Fruit fly (Drosophila melanogaster) whole organism, embryonic: ENCODE data around the gene CG17105.

ENCODE experiments used
- BtbVII ChIP-seq: fragments of 200-800 bp; sonication (Bioruptor generic); optimal IDR thresholded peaks from 3 replicates; lab custom pipeline; 2017; ENCODE audit warnings: missing biosample characterization, mild to moderate bottlenecking, missing genetic modification characterization
- Bteb2 ChIP-seq: fragments of 200-800 bp; sonication (Bioruptor generic); optimal IDR thresholded peaks from 2 replicates; lab custom pipeline; 2016; ENCODE audit warnings: missing biosample characterization, missing genetic modification characterization
- C15 ChIP-seq: fragments of 200-800 bp; sonication (Bioruptor generic); IDR thresholded peaks from 3 replicates; pipeline ENCODE4 v1.3.6; 2022; ENCODE audit warnings: missing biosample characterization, missing genetic modification characterization
- CG10209 ChIP-seq: fragments of 200-800 bp; sonication (Bioruptor generic); optimal IDR thresholded peaks from 3 replicates; lab custom pipeline; 2017; ENCODE audit warnings: missing biosample characterization, mild to moderate bottlenecking, missing genetic modification characterization, missing genetic modification reagents
- CG10366 ChIP-seq: fragments of 200-800 bp; sonication (Bioruptor generic); IDR thresholded peaks from 2 replicates; pipeline ENCODE4 v1.3.6; 2022; ENCODE audit warnings: missing biosample characterization, missing genetic modification characterization
- CG11723 ChIP-seq: fragments of 200-800 bp; sonication (Bioruptor generic); optimal IDR thresholded peaks from 2 replicates; lab custom pipeline; 2017; ENCODE audit warnings: missing biosample characterization, mild to moderate bottlenecking, missing genetic modification characterization
- CG12942 ChIP-seq: fragments of 200-800 bp; sonication (Bioruptor generic); optimal IDR thresholded peaks from 3 replicates; lab custom pipeline; 2016; ENCODE audit warnings: missing biosample characterization, missing genetic modification characterization
- CG13775 ChIP-seq: fragments of 200-800 bp; sonication (Bioruptor generic); optimal IDR thresholded peaks from 3 replicates; lab custom pipeline; 2017; ENCODE audit warnings: missing biosample characterization, mild to moderate bottlenecking, missing genetic modification characterization
- CG14014 ChIP-seq: fragments of 200-800 bp; sonication (Bioruptor generic); IDR thresholded peaks from 2 replicates; pipeline ENCODE4 v1.3.6; 2022; ENCODE audit warnings: missing biosample characterization, missing genetic modification characterization
- CG14050 ChIP-seq: fragments of 200-800 bp; sonication (Bioruptor generic); IDR thresholded peaks from 3 replicates; pipeline ENCODE4 v1.3.6; 2022; ENCODE audit warnings: missing biosample characterization, missing genetic modification characterization
- CG14441 ChIP-seq: fragments of 200-800 bp; sonication (Bioruptor generic); IDR thresholded peaks from 2 replicates; pipeline ENCODE4 v1.3.6; 2022; ENCODE audit warnings: missing biosample characterization, missing genetic modification characterization
- CG15269 ChIP-seq: fragments of 200-800 bp; sonication (Bioruptor generic); optimal IDR thresholded peaks from 2 replicates; lab custom pipeline; 2018; ENCODE audit warnings: missing biosample characterization, mild to moderate bottlenecking, missing genetic modification characterization, moderate library complexity
- CG15514 ChIP-seq: fragments of 200-800 bp; sonication (Bioruptor generic); optimal IDR thresholded peaks from 3 replicates; lab custom pipeline; 2017; ENCODE audit warnings: missing biosample characterization, missing genetic modification characterization, mild to moderate bottlenecking, moderate library complexity, missing genetic modification reagents
- CG16863 ChIP-seq: fragments of 200-800 bp; sonication (Bioruptor generic); optimal IDR thresholded peaks from 3 replicates; lab custom pipeline; 2016; ENCODE audit warnings: missing biosample characterization, missing genetic modification characterization
- CG17829 ChIP-seq: fragments of 200-800 bp; optimal IDR thresholded peaks from 2 replicates; lab custom pipeline; 2019; ENCODE audit warnings: missing biosample characterization, mild to moderate bottlenecking, missing genetic modification characterization, moderate library complexity
- CG17912 ChIP-seq: fragments of 200-800 bp; sonication (Bioruptor generic); optimal IDR thresholded peaks from 2 replicates; lab custom pipeline; 2018; ENCODE audit warnings: missing biosample characterization, mild to moderate bottlenecking, missing genetic modification characterization
- CG1792 ChIP-seq: fragments of 200-800 bp; sonication (Bioruptor generic); optimal IDR thresholded peaks from 2 replicates; lab custom pipeline; 2016; ENCODE audit warnings: missing biosample characterization, missing genetic modification characterization
- CG2120 ChIP-seq: fragments of 200-800 bp; sonication (Bioruptor generic); optimal IDR thresholded peaks from 3 replicates; lab custom pipeline; 2016; ENCODE audit warnings: missing biosample characterization, missing genetic modification characterization
- CG2199 ChIP-seq: fragments of 200-800 bp; sonication (Bioruptor generic); IDR thresholded peaks from 3 replicates; pipeline ENCODE4 v1.3.6; 2022; ENCODE audit warnings: missing biosample characterization, missing genetic modification characterization
- CG4328 ChIP-seq: fragments of 200-800 bp; sonication (Bioruptor generic); optimal IDR thresholded peaks from 3 replicates; lab custom pipeline; 2017; ENCODE audit warnings: missing biosample characterization, missing genetic modification reagents, missing genetic modification characterization
- CG43689 ChIP-seq: fragments of 200-800 bp; sonication (Bioruptor generic); IDR thresholded peaks from 2 replicates; pipeline ENCODE4 v1.3.6; 2022; ENCODE audit warnings: missing biosample characterization, missing genetic modification characterization
- CG4820 ChIP-seq: fragments of 200-800 bp; sonication (Bioruptor generic); optimal IDR thresholded peaks from 3 replicates; lab custom pipeline; 2016; ENCODE audit warnings: missing biosample characterization, missing genetic modification characterization
- CG5953 ChIP-seq: fragments of 200-800 bp; sonication (Bioruptor generic); IDR thresholded peaks from 2 replicates; pipeline ENCODE4 v1.3.6; 2022; ENCODE audit warnings: missing biosample characterization, missing genetic modification characterization
- CG8944 ChIP-seq: fragments of 200-800 bp; sonication (Bioruptor generic); optimal IDR thresholded peaks from 3 replicates; lab custom pipeline; 2016; ENCODE audit warnings: missing biosample characterization, missing genetic modification characterization
- Chrac-16 ChIP-seq: fragments of 200-800 bp; sonication (Bioruptor generic); optimal IDR thresholded peaks from 3 replicates; lab custom pipeline; 2016; ENCODE audit warnings: missing biosample characterization, missing genetic modification characterization
- D19B ChIP-seq: fragments of 200-800 bp; sonication (Bioruptor generic); optimal IDR thresholded peaks from 2 replicates; lab custom pipeline; 2017; ENCODE audit warnings: missing biosample characterization, mild to moderate bottlenecking, missing genetic modification characterization
- Dbx ChIP-seq: fragments of 200-800 bp; sonication (Bioruptor generic); IDR thresholded peaks from 3 replicates; pipeline ENCODE4 v1.3.6; 2022; ENCODE audit warnings: missing biosample characterization, missing genetic modification characterization
- Dek ChIP-seq: fragments of 200-800 bp; sonication (Bioruptor generic); optimal IDR thresholded peaks from 3 replicates; lab custom pipeline; 2019; ENCODE audit warnings: missing biosample characterization, mild to moderate bottlenecking, missing genetic modification characterization, moderate library complexity
- Elba2 ChIP-seq: fragments of 200-800 bp; sonication (Bioruptor generic); optimal IDR thresholded peaks from 3 replicates; lab custom pipeline; 2016; ENCODE audit warnings: missing biosample characterization, missing genetic modification characterization
- Gug ChIP-seq: fragments of 200-800 bp; sonication (Bioruptor generic); IDR thresholded peaks from 4 replicates; pipeline ENCODE4 v1.3.6; 2022; ENCODE audit warnings: missing biosample characterization, missing genetic modification characterization
- HLHmδ ChIP-seq: fragments of 200-800 bp; sonication (Bioruptor generic); optimal IDR thresholded peaks from 2 replicates; lab custom pipeline; 2018; ENCODE audit warnings: missing biosample characterization, mild to moderate bottlenecking, missing genetic modification characterization, moderate library complexity
- Hmx ChIP-seq: fragments of 200-800 bp; sonication (Bioruptor generic); optimal IDR thresholded peaks from 2 replicates; lab custom pipeline; 2016; ENCODE audit warnings: missing biosample characterization, missing genetic modification characterization
- Oaz ChIP-seq: fragments of 200-800 bp; sonication (Bioruptor generic); IDR thresholded peaks from 2 replicates; pipeline ENCODE4 v1.3.6; 2022; ENCODE audit warnings: missing biosample characterization, missing genetic modification characterization
- Opbp ChIP-seq: fragments of 200-800 bp; sonication (Bioruptor generic); IDR thresholded peaks from 3 replicates; pipeline ENCODE4 v1.3.6; 2022; ENCODE audit warnings: missing biosample characterization, missing genetic modification characterization; ENCODE audit not compliant: partially characterized antibody
- Poxn ChIP-seq: fragments of 200-800 bp; sonication (Bioruptor generic); IDR thresholded peaks from 2 replicates; pipeline ENCODE4 v1.3.6; 2022; ENCODE audit warnings: missing biosample characterization, missing genetic modification characterization
- Side ChIP-seq: fragments of 200-800 bp; sonication (Bioruptor generic); optimal IDR thresholded peaks from 2 replicates; lab custom pipeline; 2016; ENCODE audit warnings: missing biosample characterization, missing genetic modification characterization
- Vsx1 ChIP-seq: fragments of 200-800 bp; sonication (Bioruptor generic); optimal IDR thresholded peaks from 2 replicates; lab custom pipeline; 2017; ENCODE audit warnings: missing biosample characterization, mild to moderate bottlenecking, missing genetic modification characterization, missing genetic modification reagents
- abd-A ChIP-seq: fragments of 200-800 bp; sonication (Bioruptor generic); optimal IDR thresholded peaks from 3 replicates; lab custom pipeline; 2019; ENCODE audit warnings: missing biosample characterization, mild to moderate bottlenecking, missing genetic modification characterization, moderate library complexity
- ato ChIP-seq: fragments of 200-800 bp; sonication (Bioruptor generic); IDR thresholded peaks from 2 replicates; pipeline ENCODE4 v1.3.6; 2022; ENCODE audit warnings: missing biosample characterization, missing genetic modification characterization; ENCODE audit not compliant: partially characterized antibody
- cas ChIP-seq: fragments of 200-800 bp; sonication (Bioruptor generic); IDR thresholded peaks from 2 replicates; pipeline ENCODE4 v1.3.6; 2022; ENCODE audit warnings: missing biosample characterization, missing genetic modification characterization
- crol ChIP-seq: fragments of 200-800 bp; sonication (Bioruptor generic); IDR thresholded peaks from 2 replicates; pipeline ENCODE4 v1.3.6; 2022; ENCODE audit warnings: missing biosample characterization, missing genetic modification characterization
- dati ChIP-seq: fragments of 200-800 bp; sonication (Bioruptor generic); IDR thresholded peaks from 2 replicates; pipeline ENCODE4 v1.3.6; 2022; ENCODE audit warnings: missing biosample characterization, missing genetic modification characterization
- gfzf ChIP-seq: fragments of 200-800 bp; sonication (Bioruptor generic); optimal IDR thresholded peaks from 2 replicates; lab custom pipeline; 2016; ENCODE audit warnings: missing biosample characterization, mild to moderate bottlenecking, missing genetic modification characterization, moderate library complexity
- ind ChIP-seq: fragments of 200-800 bp; sonication (Bioruptor generic); optimal IDR thresholded peaks from 3 replicates; lab custom pipeline; 2016; ENCODE audit warnings: missing biosample characterization, missing genetic modification characterization
- pb ChIP-seq: fragments of 200-800 bp; sonication (Bioruptor generic); optimal IDR thresholded peaks from 3 replicates; lab custom pipeline; 2016; ENCODE audit warnings: missing biosample characterization, missing genetic modification characterization
- pfk ChIP-seq: fragments of 200-800 bp; sonication (Bioruptor generic); optimal IDR thresholded peaks from 2 replicates; lab custom pipeline; 2018; ENCODE audit warnings: missing biosample characterization, mild to moderate bottlenecking, missing genetic modification characterization, moderate library complexity
- schlank ChIP-seq: fragments of 200-800 bp; sonication (Bioruptor generic); optimal IDR thresholded peaks from 2 replicates; lab custom pipeline; 2018; ENCODE audit warnings: missing biosample characterization, mild to moderate bottlenecking, missing genetic modification characterization
- sd ChIP-seq: fragments of 200-800 bp; sonication (Bioruptor generic); optimal IDR thresholded peaks from 3 replicates; lab custom pipeline; 2018; ENCODE audit warnings: missing biosample characterization, mild to moderate bottlenecking, missing genetic modification characterization, moderate library complexity
- seq ChIP-seq: fragments of 200-800 bp; sonication (Bioruptor generic); IDR thresholded peaks from 2 replicates; pipeline ENCODE4 v1.3.6; 2022; ENCODE audit warnings: missing biosample characterization, missing genetic modification characterization
- sim ChIP-seq: fragments of 200-800 bp; sonication (Bioruptor generic); IDR thresholded peaks from 2 replicates; pipeline ENCODE4 v1.3.6; 2022; ENCODE audit warnings: missing biosample characterization, missing genetic modification characterization
- vnd ChIP-seq: fragments of 200-800 bp; sonication (Bioruptor generic); IDR thresholded peaks from 3 replicates; pipeline ENCODE4 v1.3.6; 2022; ENCODE audit warnings: missing biosample characterization, missing genetic modification characterization; ENCODE audit not compliant: partially characterized antibody

Gene CG17105

dm6 chr2L:10703281-10703680 lies 22.5 kb downstream of the CG17105 start, which contains the start of gene CG6415 (continued):
- TF ChIP-seq CG10366 (peak; percentile 68), HLHmδ (GFP tag; lab: Kevin White, UChicago) (no peak), CG2120 (peak; percentile 86), D19B (GFP tag; lab: Kevin White, UChicago) (peak; percentile 41), Poxn (no peak), CG15514 (GFP tag; lab: Kevin White, UChicago) (peak; percentile 44), cas (0 out of 2 replicates have a peak, but pooled peaks have one; percentile 19), gfzf (GFP tag; lab: Kevin White, UChicago) (no peak), CG8944 (peak; percentile 60), CG4328 (GFP tag; lab: Kevin White, UChicago) (peak; percentile 59), Opbp (GFP tag; lab: Robert Waterston, UW) (no peak), C15 (peak; percentile 70; the same call in 2 of the 3 replicates), Hmx (GFP tag; lab: Kevin White, UChicago) (no peak), schlank (tag; lab: Kevin White, UChicago) (peak; percentile 25), CG12942 (peak; percentile 6), Dbx (GFP tag; lab: Robert Waterston, UW) (no peak), dati (peak; percentile 50; the same call in 1 of the 2 replicates), Dek (peak; percentile 58), Bteb2 (GFP tag; lab: Kevin White, UChicago) (peak; percentile 45), Oaz (0 out of 2 replicates have a peak, but pooled peaks have one; percentile 37), CG13775 (GFP tag; lab: Kevin White, UChicago) (peak; percentile 46), CG10209 (GFP tag; lab: Kevin White, UChicago) (peak; percentile 66), ind (GFP tag; lab: Kevin White, UChicago) (peak; percentile 74), Chrac-16 (peak; percentile 73), vnd (no peak), CG14441 (GFP tag; lab: Robert Waterston, UW) (peak; percentile 77), sim (GFP tag; lab: Robert Waterston, UW) (peak; percentile 43; the same call in 1 of the 2 replicates), sd (no peak), abd-A (tag; lab: Kevin White, UChicago) (no peak), seq (GFP tag; lab: Robert Waterston, UW) (peak; percentile 73), CG2199 (GFP tag; lab: Robert Waterston, UW) (no peak), CG17912 (GFP tag; lab: Kevin White, UChicago) (no peak), pb (peak; percentile 6), ato (GFP tag; lab: Robert Waterston, UW) (no peak), Vsx1 (GFP tag; lab: Kevin White, UChicago) (peak; percentile 10), CG14050 (peak; percentile 32; the same call in 1 of the 3 replicates), CG14014 (GFP tag; lab: Robert Waterston, UW) (peak; percentile 80), CG43689 (no peak), CG17829 (peak; percentile 80), CG15269 (tag; lab: Kevin White, UChicago) (peak; percentile 75), CG11723 (GFP tag; lab: Kevin White, UChicago) (peak; percentile 40), Gug (peak; percentile 48; the same call in 2 of the 4 replicates), CG4820 (GFP tag; lab: Kevin White, UChicago) (peak; percentile 75), pfk (GFP tag; lab: Kevin White, UChicago) (no peak), CG1792 (GFP tag; lab: Kevin White, UChicago) (peak; percentile 71), BtbVII (GFP tag; lab: Kevin White, UChicago) (peak; percentile 73), CG5953 (GFP tag; lab: Robert Waterston, UW) (no peak), Side (GFP tag; lab: Kevin White, UChicago) (peak; percentile 44), crol (GFP tag; lab: Robert Waterston, UW) (0 out of 2 replicates have a peak, but pooled peaks have one; percentile 21), CG16863 (peak; percentile 67), Elba2 (GFP tag; lab: Kevin White, UChicago) (no peak)
